Worm (Caenorhabditis elegans): ENCODE measurements around the gene C40A11.4.

C40A11.4 gene

ce11 chrII:2122762-2123161, 14.5 kb upstream of the C40A11.4 start:
- TF ChIP-seq unc-3 (GFP tag; conservative IDR thresholded peaks at IDR 0.05) (no peak), unc-3 (tag; optimal IDR thresholded peaks at IDR 0.05) (no peak), ceh-48 (tag; optimal IDR thresholded peaks at IDR 0.05) (no peak), hlh-30 (tag; optimal IDR thresholded peaks at IDR 0.05; ENCODE audit: insufficient read depth) (no peak), K09A11.1 (tag; optimal IDR thresholded peaks at IDR 0.05; ENCODE audit: insufficient read depth) (no peak), pha-2 (tag; optimal IDR thresholded peaks at IDR 0.05) (no peak), ceh-9 (tag; optimal IDR thresholded peaks at IDR 0.05) (no peak), fkh-10 (GFP tag; optimal IDR thresholded peaks at IDR 0.05) (no peak), ceh-30 (tag; optimal IDR thresholded peaks at IDR 0.05) (no peak), zip-5 (tag; optimal IDR thresholded peaks at IDR 0.05) (no peak), ets-4 (tag; optimal IDR thresholded peaks at IDR 0.05) (no peak), pax-1 (tag; optimal IDR thresholded peaks at IDR 0.05) (no peak), ceh-24 (tag; optimal IDR thresholded peaks at IDR 0.05) (no peak), ahr-1 (tag; optimal IDR thresholded peaks at IDR 0.05) (no peak), che-1 (tag; optimal IDR thresholded peaks at IDR 0.05) (no peak), hlh-8 (tag; optimal IDR thresholded peaks at IDR 0.05) (no peak), F13H6.1 (tag; optimal IDR thresholded peaks at IDR 0.05) (no peak), gmeb-2 (tag; optimal IDR thresholded peaks at IDR 0.05) (no peak), pha-4 (tag; optimal IDR thresholded peaks at IDR 0.05) (no peak), pat-9 (tag; optimal IDR thresholded peaks at IDR 0.05) (no peak)

- TF ChIP-seq ahr-1 (tag; optimal IDR thresholded peaks at IDR 0.05) (no peak), ceh-22 (tag; optimal IDR thresholded peaks at IDR 0.05) (no peak), pha-4 (tag; optimal IDR thresholded peaks at IDR 0.05) (no peak), ceh-30 (tag; optimal IDR thresholded peaks at IDR 0.05) (no peak), ceh-14 (tag; optimal IDR thresholded peaks at IDR 0.05) (no peak), lim-6 (tag; optimal IDR thresholded peaks at IDR 0.05) (no peak), unc-55 (GFP tag; optimal IDR thresholded peaks at IDR 0.05) (no peak)
Observed at ce11 chrII:2130770-2131169, 6.5 kb upstream of the C40A11.4 start, which contains the start of gene sdz-28. sdz-28 (plus strand) TSS chrII:2131070.

DNA sequence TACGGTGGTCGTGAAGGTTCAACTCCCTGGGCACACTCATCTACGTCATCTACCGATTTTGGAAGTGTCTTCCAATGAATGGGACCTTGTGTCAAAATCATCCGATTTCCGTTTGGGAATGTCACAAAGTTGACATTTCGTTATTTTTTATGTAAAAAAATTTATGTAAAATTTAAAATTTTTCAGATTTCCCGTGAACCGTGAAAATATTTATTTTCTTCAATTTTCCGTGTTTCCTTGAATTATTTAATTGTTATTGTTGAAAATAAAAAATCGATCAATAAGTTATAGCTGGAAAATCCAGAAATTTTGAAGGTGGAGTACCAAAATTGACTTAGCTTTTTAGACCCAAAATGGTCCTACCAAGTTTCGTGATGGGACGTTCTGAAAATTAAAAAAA, 1.6 kb upstream of the C40A11.4 start, which contains the start of gene hpo-7:
TSS of gene hpo-7 (minus strand) at position 101 of the 400 bp plus-strand sequence.
- TF ChIP-seq ahr-1 (tag; optimal IDR thresholded peaks at IDR 0.05) (no peak), ceh-18 (tag; optimal IDR thresholded peaks at IDR 0.05) (no peak), nhr-232 (tag; optimal IDR thresholded peaks at IDR 0.05) (no peak), elt-4 (tag; optimal IDR thresholded peaks at IDR 0.05) (no peak), pha-2 (tag; optimal IDR thresholded peaks at IDR 0.05) (no peak)

DNA sequence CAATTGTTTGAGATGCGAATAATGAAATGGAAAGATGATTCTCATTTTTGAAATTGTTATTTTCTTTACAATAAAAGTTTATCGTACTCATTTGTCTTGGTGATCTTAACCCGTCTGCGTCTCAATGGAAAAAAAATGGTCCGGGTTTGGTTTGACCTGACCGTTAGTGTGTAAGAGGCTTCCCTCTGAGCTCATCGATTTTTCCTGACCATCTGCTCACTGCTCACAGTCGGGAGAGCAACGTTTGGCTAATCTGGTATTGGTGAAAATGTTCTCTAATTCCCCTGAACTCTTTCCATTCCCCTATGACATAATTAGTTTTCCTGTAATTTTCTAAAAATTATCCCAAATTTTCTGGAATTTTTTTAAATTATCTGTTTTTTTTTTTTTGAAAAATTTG, 1.7 kb downstream of the C40A11.4 start:
- TF ChIP-seq nfya-1 (tag; optimal IDR thresholded peaks at IDR 0.05) (no peak), ref-2 (tag; optimal IDR thresholded peaks at IDR 0.05) (no peak), ceh-48 (tag; optimal IDR thresholded peaks at IDR 0.05) (no peak), elt-2 (tag; optimal IDR thresholded peaks at IDR 0.05) (no peak), nhr-232 (tag; optimal IDR thresholded peaks at IDR 0.05) (no peak), ceh-34 (tag; optimal IDR thresholded peaks at IDR 0.05) (no peak), ceh-9 (tag; optimal IDR thresholded peaks at IDR 0.05) (no peak), F13H6.1 (tag; optimal IDR thresholded peaks at IDR 0.05) (no peak), dmd-4 (tag; optimal IDR thresholded peaks at IDR 0.05; ENCODE audit: borderline replicate concordance) (no peak), pat-9 (tag; optimal IDR thresholded peaks at IDR 0.05) (no peak), fax-1 (tag; optimal IDR thresholded peaks at IDR 0.05) (no peak), tbx-7 (tag; optimal IDR thresholded peaks at IDR 0.05) (no peak), ahr-1 (tag; optimal IDR thresholded peaks at IDR 0.05) (no peak), nhr-11 (tag; optimal IDR thresholded peaks at IDR 0.05) (no peak), dve-1 (tag; optimal IDR thresholded peaks at IDR 0.05) (no peak), syd-9 (tag; optimal IDR thresholded peaks at IDR 0.05) (no peak), ceh-19 (GFP tag; optimal IDR thresholded peaks at IDR 0.05) (no peak), unc-3 (GFP tag; conservative IDR thresholded peaks at IDR 0.05) (no peak), unc-3 (tag; optimal IDR thresholded peaks at IDR 0.05) (no peak), hlh-6 (tag; optimal IDR thresholded peaks at IDR 0.05) (no peak)
